Worm (Caenorhabditis elegans) whole organism, midembryonic: ENCODE results near the gene Y17D7B.2.

ENCODE experiments used
- cog-1 ChIP-seq: sonication (generic microtip); optimal IDR thresholded peaks from 2 replicates; lab custom pipeline; 2016; ENCODE audit warnings: missing genetic modification characterization, missing compliant biosample characterization
- flt-1 ChIP-seq: fragments of 200-800 bp; sonication (Bioruptor generic); IDR thresholded peaks from 2 replicates; pipeline ENCODE4 v1.3.6; 2022; ENCODE audit warnings: missing genetic modification characterization, missing compliant biosample characterization
- med-1 ChIP-seq: sonication (generic microtip); optimal IDR thresholded peaks from 2 replicates; lab custom pipeline; 2017; ENCODE audit warnings: missing genetic modification characterization, mild to moderate bottlenecking, missing compliant biosample characterization, antibody characterized with exemption, missing genetic modification reagents; ENCODE audit not compliant: insufficient read depth
- ref-1 ChIP-seq: fragments of 200-800 bp; sonication (Bioruptor generic); conservative IDR thresholded peaks from 2 replicates; pipeline ENCODE4 v1.3.6; 2022; ENCODE audit warnings: missing genetic modification reagents, missing genetic modification characterization, missing compliant biosample characterization

ce11 chrV:18780605-18781004 is 6.9 kb upstream of the Y17D7B.2 start:
- TF ChIP-seq med-1 (GFP tag; lab: Kevin White, UChicago), result no peak
- TF ChIP-seq ref-1 (GFP tag; lab: Robert Waterston, UW), result no peak
- TF ChIP-seq cog-1 (tag; lab: Kevin White, UChicago), result no peak
- no peak for TF ChIP-seq flt-1
